Worm (Caenorhabditis elegans): Measurements from ENCODE around the gene ZC239.3.
"Not testable (repeated sequence)": the region's sequence is repeated elsewhere in the genome, so short reads cannot be mapped to it uniquely, and the experiment has no call there.

Gene ZC239.3

ce11 chrII:3215762-3216161 is at the start of gene ZC239.3:
TSS of gene ZC239.3 (plus strand) at chrII:3216062.
- not testable (repeated sequence) for TF ChIP-seq tbx-8 (GFP tag; optimal IDR thresholded peaks at IDR 0.05); nhr-28 (tag; optimal IDR thresholded peaks at IDR 0.05); pha-4 (tag; optimal IDR thresholded peaks at IDR 0.05)

ce11 chrII:3170089-3170488 is 45.8 kb upstream of the ZC239.3 start, which contains the start of gene fbxc-55:
TSS of gene fbxc-55 (minus strand) at chrII:3170189.
- TF ChIP-seq unc-39 (tag; optimal IDR thresholded peaks at IDR 0.05) (no peak), snpc-4 (tag; optimal IDR thresholded peaks at IDR 0.05) (no peak), bed-3 (GFP tag; optimal IDR thresholded peaks at IDR 0.05) (no peak), blmp-1 (tag; optimal IDR thresholded peaks at IDR 0.05) (no peak), mab-5 (tag; optimal IDR thresholded peaks at IDR 0.05) (no peak), mep-1 (tag; optimal IDR thresholded peaks at IDR 0.05) (no peak), nhr-237 (tag; optimal IDR thresholded peaks at IDR 0.05) (no peak), nhr-12 (tag; optimal IDR thresholded peaks at IDR 0.05) (no peak), nhr-28 (tag; optimal IDR thresholded peaks at IDR 0.05) (no peak), nhr-2 (tag; optimal IDR thresholded peaks at IDR 0.05) (no peak), flh-1 (GFP tag; optimal IDR thresholded peaks at IDR 0.05) (no peak), tbx-8 (GFP tag; optimal IDR thresholded peaks at IDR 0.05) (no peak)

ce11 chrII:3172176-3172575 is 43.7 kb upstream of the ZC239.3 start, which contains the start of gene Y27F2A.10:
TSS of gene Y27F2A.10 (minus strand) at chrII:3172276.
- TF ChIP-seq mab-5 (tag; optimal IDR thresholded peaks at IDR 0.05), result no peak
- TF ChIP-seq lin-32 (GFP tag; optimal IDR thresholded peaks at IDR 0.05), result no peak
- no peak for TF ChIP-seq nhr-28 (tag; optimal IDR thresholded peaks at IDR 0.05)
- TF ChIP-seq unc-120 (tag; optimal IDR thresholded peaks at IDR 0.05; ENCODE audit: poor library complexity, severe bottlenecking), result no peak
- no peak for TF ChIP-seq ceh-43 (GFP tag; optimal IDR thresholded peaks at IDR 0.05)
- no peak for TF ChIP-seq snpc-4 (tag; optimal IDR thresholded peaks at IDR 0.05)
- no peak for TF ChIP-seq mls-2 (tag; optimal IDR thresholded peaks at IDR 0.05)
- TF ChIP-seq mep-1 (tag; optimal IDR thresholded peaks at IDR 0.05), result no peak
- no peak for TF ChIP-seq hlh-1 (tag; optimal IDR thresholded peaks at IDR 0.05)

ce11 chrII:3177663-3178062 is 38.2 kb upstream of the ZC239.3 start, which contains the start of gene sri-40:
TSS of gene sri-40 (plus strand) at chrII:3177963.
- TF ChIP-seq tbx-8 (GFP tag; optimal IDR thresholded peaks at IDR 0.05); mls-2 (tag; optimal IDR thresholded peaks at IDR 0.05); drap-1 (GFP tag; optimal IDR thresholded peaks at IDR 0.05): not testable (repeated sequence)

- not testable (repeated sequence) for TF ChIP-seq lsy-2 (tag; optimal IDR thresholded peaks at IDR 0.05); tbx-8 (GFP tag; optimal IDR thresholded peaks at IDR 0.05); drap-1 (GFP tag; optimal IDR thresholded peaks at IDR 0.05)
Measured at ce11 chrII:3183300-3183840, 32.5 kb upstream of the ZC239.3 start, which contains the start of the genes Y27F2A.6 and Y27F2A.8. TSS of gene Y27F2A.6 (minus strand) at chrII:3183400. TSS of gene Y27F2A.8 (plus strand) at chrII:3183790.

ce11 chrII:3184858-3185257 is 31.0 kb upstream of the ZC239.3 start, which contains the start of gene sri-78:
TSS of gene sri-78 (plus strand) at chrII:3185158.
- not testable (repeated sequence) for TF ChIP-seq unc-39 (tag; optimal IDR thresholded peaks at IDR 0.05); tbx-8 (GFP tag; optimal IDR thresholded peaks at IDR 0.05); lsy-2 (tag; optimal IDR thresholded peaks at IDR 0.05)

ce11 chrII:3185848-3186247 is 30.0 kb upstream of the ZC239.3 start:
- TF ChIP-seq unc-39 (tag; optimal IDR thresholded peaks at IDR 0.05) (no peak), tbx-8 (GFP tag; optimal IDR thresholded peaks at IDR 0.05) (no peak), nhr-237 (tag; optimal IDR thresholded peaks at IDR 0.05) (no peak), ces-1 (GFP tag; optimal IDR thresholded peaks at IDR 0.05) (no peak), hlh-1 (tag; optimal IDR thresholded peaks at IDR 0.05) (no peak), mab-5 (tag; optimal IDR thresholded peaks at IDR 0.05) (no peak), sptf-1 (tag; optimal IDR thresholded peaks at IDR 0.05) (no peak), ztf-11 (tag; optimal IDR thresholded peaks at IDR 0.05) (no peak), lsy-2 (tag; optimal IDR thresholded peaks at IDR 0.05) (no peak), drap-1 (GFP tag; optimal IDR thresholded peaks at IDR 0.05) (no peak), pha-4 (tag; optimal IDR thresholded peaks at IDR 0.05) (no peak)

- not testable (repeated sequence) for TF ChIP-seq tbx-8 (GFP tag; optimal IDR thresholded peaks at IDR 0.05); nhr-76 (tag; optimal IDR thresholded peaks at IDR 0.05); lsy-2 (tag; optimal IDR thresholded peaks at IDR 0.05)
Measured at ce11 chrII:3189038-3189437, 26.8 kb upstream of the ZC239.3 start, which contains the start of gene Y27F2A.11. TSS of gene Y27F2A.11 (plus strand) at chrII:3189338.

Measured in whole organism, mixed stage, embryonic.